Worm (Caenorhabditis elegans): ENCODE results near the gene R05F9.7.
"Not testable (repeated sequence)": the region's sequence is repeated elsewhere in the genome, so short reads cannot be mapped to it uniquely, and the experiment has no call there.

The R05F9.7 gene

ce11 chrII:4902035-4902434 lies 16.0 kb downstream of the R05F9.7 start, which contains the start of gene R05F9.9 (continued):
- TF ChIP-seq F37B4.10 (GFP tag; IDR thresholded peaks at IDR 0.05) (no peak), bed-2 (GFP tag; IDR thresholded peaks at IDR 0.05) (no peak), madf-6 (GFP tag; IDR thresholded peaks at IDR 0.05) (peak; percentile 51), B0336.3 (GFP tag; IDR thresholded peaks at IDR 0.05) (peak; percentile 41; the same call in 1 of the 2 replicates), lin-40 (tag; optimal IDR thresholded peaks at IDR 0.05) (peak; percentile 8), madf-3 (GFP tag; IDR thresholded peaks at IDR 0.05) (0 out of 2 replicates have a peak, but pooled peaks have one; percentile 1), madf-8 (GFP tag; conservative IDR thresholded peaks at IDR 0.05) (no peak), let-607 (tag; optimal IDR thresholded peaks at IDR 0.05) (no peak), rcor-1 (GFP tag; IDR thresholded peaks at IDR 0.05) (no peak), tbx-9 (tag; optimal IDR thresholded peaks at IDR 0.05; ENCODE audit: borderline replicate concordance) (no peak), F33H1.4 (GFP tag; IDR thresholded peaks at IDR 0.05) (peak; percentile 6; the same call in 1 of the 2 replicates), lsl-1 (GFP tag; optimal IDR thresholded peaks at IDR 0.05) (peak; percentile 25), Y95B8A.8 (GFP tag; IDR thresholded peaks at IDR 0.05) (peak; percentile 62; the same call in 1 of the 2 replicates), snpc-1.3 (tag; optimal IDR thresholded peaks at IDR 0.05; ENCODE audit: insufficient read depth) (peak; percentile 8), ZK185.1 (tag; optimal IDR thresholded peaks at IDR 0.05; ENCODE audit: poor library complexity, severe bottlenecking) (peak; percentile 37), Y53G8AR.9 (GFP tag; conservative IDR thresholded peaks at IDR 0.05) (peak; percentile 86), madf-10 (tag; optimal IDR thresholded peaks at IDR 0.05) (peak; percentile 21), tlf-1 (GFP tag; optimal IDR thresholded peaks at IDR 0.05) (peak; percentile 8), aptf-3 (GFP tag; IDR thresholded peaks at IDR 0.05) (no peak), mcd-1 (GFP tag; IDR thresholded peaks at IDR 0.05) (peak; percentile 52; the same call in 1 of the 2 replicates), F23B12.7 (tag; optimal IDR thresholded peaks at IDR 0.05; ENCODE audit: insufficient read depth) (peak; percentile 55), hsf-1 (GFP tag; IDR thresholded peaks at IDR 0.05) (peak; percentile 66), lin-26 (GFP tag; IDR thresholded peaks at IDR 0.05) (no peak), F39B2.1 (GFP tag; IDR thresholded peaks at IDR 0.05) (0 out of 2 replicates have a peak, but pooled peaks have one; percentile 15), nhr-80 (tag; optimal IDR thresholded peaks at IDR 0.05) (peak; percentile 17), nhr-90 (tag; optimal IDR thresholded peaks at IDR 0.05) (peak; percentile 10), hmg-1.2 (GFP tag; IDR thresholded peaks at IDR 0.05) (no peak), repo-1 (tag; optimal IDR thresholded peaks at IDR 0.05) (peak; percentile 56), gei-17 (GFP tag; optimal IDR thresholded peaks at IDR 0.05) (peak; percentile 28)

ce11 chrII:4903696-4904095 lies 17.6 kb downstream of the R05F9.7 start, which contains the start of gene sgt-1:
Gene sgt-1, minus strand, starts transcription at chrII:4903796.
- not testable (repeated sequence) for TF ChIP-seq rcor-1 (GFP tag; IDR thresholded peaks at IDR 0.05); cebp-1 (GFP tag; IDR thresholded peaks at IDR 0.05); cebp-1 (tag; optimal IDR thresholded peaks at IDR 0.05); snpc-1.3 (tag; optimal IDR thresholded peaks at IDR 0.05; ENCODE audit: insufficient read depth)

ce11 chrII:4904277-4904676 lies 18.2 kb downstream of the R05F9.7 start:
- TF ChIP-seq efl-1 (GFP tag; optimal IDR thresholded peaks at IDR 0.05) (peak; percentile 69), Y67H2A.10 (GFP tag; conservative IDR thresholded peaks at IDR 0.05) (0 out of 2 replicates have a peak, but pooled peaks have one; percentile 49), lin-26 (GFP tag; IDR thresholded peaks at IDR 0.05) (no peak), tlf-1 (GFP tag; optimal IDR thresholded peaks at IDR 0.05) (peak; percentile 46), snpc-4 (GFP tag; optimal IDR thresholded peaks at IDR 0.05) (peak; percentile 47), snpc-4 (tag; optimal IDR thresholded peaks at IDR 0.05) (peak; percentile 59 to 84 (median 65)), lsl-1 (GFP tag; optimal IDR thresholded peaks at IDR 0.05) (peak; percentile 77), cebp-1 (GFP tag; IDR thresholded peaks at IDR 0.05) (peak; percentile 66), cebp-1 (tag; optimal IDR thresholded peaks at IDR 0.05) (peak; percentile 80), aptf-3 (GFP tag; IDR thresholded peaks at IDR 0.05) (no peak), lin-54 (GFP tag; optimal IDR thresholded peaks at IDR 0.05) (peak; percentile 68), F33H1.4 (GFP tag; IDR thresholded peaks at IDR 0.05) (peak; percentile 84), nfyb-1 (GFP tag; IDR thresholded peaks at IDR 0.05) (0 out of 2 replicates have a peak, but pooled peaks have one; percentile 27), gei-17 (GFP tag; optimal IDR thresholded peaks at IDR 0.05) (no peak), somi-1 (GFP tag; optimal IDR thresholded peaks at IDR 0.05) (no peak), F39B2.1 (GFP tag; IDR thresholded peaks at IDR 0.05) (no peak), ceh-91 (GFP tag; IDR thresholded peaks at IDR 0.05) (peak; percentile 39; the same call in 1 of the 2 replicates), xnd-1 (tag; optimal IDR thresholded peaks at IDR 0.05) (peak; percentile 26), zim-3 (tag; optimal IDR thresholded peaks at IDR 0.05) (no peak), ztf-22 (GFP tag; optimal IDR thresholded peaks at IDR 0.05) (no peak), nhr-27 (tag; optimal IDR thresholded peaks at IDR 0.05) (no peak), hsf-1 (GFP tag; IDR thresholded peaks at IDR 0.05) (peak; percentile 96)

Data from whole organism, young adult.